Fruit fly (Drosophila melanogaster) whole organism, embryonic: ENCODE data around the gene STUB1.
A peak's percentile ranks its signal among the peaks of the same experiment; 100 is the strongest.

ENCODE experiments used
- Antp ChIP-seq: fragments of 200-800 bp; sonication (Bioruptor generic); optimal IDR thresholded peaks from 3 replicates; lab custom pipeline; 2016; ENCODE audit warnings: missing biosample characterization, missing genetic modification characterization
- B-H1 ChIP-seq: fragments of 200-800 bp; sonication (Bioruptor generic); IDR thresholded peaks from 3 replicates; pipeline ENCODE4 v1.3.6; 2022; ENCODE audit warnings: missing biosample characterization, missing genetic modification characterization
- Bgb ChIP-seq: fragments of 200-800 bp; sonication (Bioruptor generic); IDR thresholded peaks from 2 replicates; pipeline ENCODE4 v1.3.6; 2022; ENCODE audit warnings: missing biosample characterization, missing genetic modification characterization; ENCODE audit not compliant: partially characterized antibody
- CG10654 ChIP-seq: fragments of 200-800 bp; sonication (Bioruptor generic); optimal IDR thresholded peaks from 2 replicates; lab custom pipeline; 2016; ENCODE audit warnings: missing biosample characterization, missing genetic modification characterization
- CG13123 ChIP-seq: fragments of 200-800 bp; sonication (Bioruptor generic); optimal IDR thresholded peaks from 2 replicates; lab custom pipeline; 2016; ENCODE audit warnings: missing biosample characterization, missing genetic modification characterization
- CG13424 ChIP-seq: fragments of 200-800 bp; sonication (Bioruptor generic); optimal IDR thresholded peaks from 2 replicates; lab custom pipeline; 2019; ENCODE audit warnings: missing biosample characterization, mild to moderate bottlenecking, missing genetic modification characterization, moderate library complexity
- CG14710 ChIP-seq: fragments of 200-800 bp; sonication (Bioruptor generic); optimal IDR thresholded peaks from 3 replicates; lab custom pipeline; 2019; ENCODE audit warnings: missing biosample characterization, mild to moderate bottlenecking, missing genetic modification characterization, moderate library complexity
- CG14860 ChIP-seq: fragments of 200-800 bp; sonication (Bioruptor generic); IDR thresholded peaks from 3 replicates; pipeline ENCODE4 v1.3.6; 2022; ENCODE audit warnings: missing biosample characterization, missing genetic modification characterization; ENCODE audit not compliant: partially characterized antibody
- CG16863 ChIP-seq: fragments of 200-800 bp; sonication (Bioruptor generic); optimal IDR thresholded peaks from 3 replicates; lab custom pipeline; 2016; ENCODE audit warnings: missing biosample characterization, missing genetic modification characterization
- CG17829 ChIP-seq: fragments of 200-800 bp; optimal IDR thresholded peaks from 2 replicates; lab custom pipeline; 2019; ENCODE audit warnings: missing biosample characterization, mild to moderate bottlenecking, missing genetic modification characterization, moderate library complexity
- CG1792 ChIP-seq: fragments of 200-800 bp; sonication (Bioruptor generic); optimal IDR thresholded peaks from 2 replicates; lab custom pipeline; 2016; ENCODE audit warnings: missing biosample characterization, missing genetic modification characterization
- CG34376 ChIP-seq: fragments of 200-800 bp; sonication (Bioruptor generic); optimal IDR thresholded peaks from 2 replicates; lab custom pipeline; 2018; ENCODE audit warnings: missing biosample characterization, mild to moderate bottlenecking, missing genetic modification characterization
- CG4707 ChIP-seq: fragments of 200-800 bp; sonication (Bioruptor generic); optimal IDR thresholded peaks from 2 replicates; lab custom pipeline; 2018; ENCODE audit warnings: missing biosample characterization, mild to moderate bottlenecking, missing genetic modification characterization, moderate library complexity
- CG7786 ChIP-seq: fragments of 200-800 bp; sonication (Bioruptor generic); optimal IDR thresholded peaks from 2 replicates; lab custom pipeline; 2016; ENCODE audit warnings: missing biosample characterization, missing genetic modification characterization
- CG9215 ChIP-seq: fragments of 200-800 bp; sonication (Bioruptor generic); IDR thresholded peaks from 2 replicates; pipeline ENCODE4 v1.3.6; 2022; ENCODE audit warnings: missing biosample characterization, missing genetic modification characterization
- CG9932 ChIP-seq: fragments of 200-800 bp; sonication (Bioruptor generic); IDR thresholded peaks from 2 replicates; pipeline ENCODE4 v1.3.6; 2022; ENCODE audit warnings: missing biosample characterization, missing genetic modification characterization
- Camta ChIP-seq: fragments of 200-800 bp; sonication (Bioruptor generic); optimal IDR thresholded peaks from 2 replicates; lab custom pipeline; 2016; ENCODE audit warnings: missing biosample characterization, missing genetic modification characterization
- D19A ChIP-seq: fragments of 200-800 bp; optimal IDR thresholded peaks from 3 replicates; lab custom pipeline; 2019; ENCODE audit warnings: missing biosample characterization, mild to moderate bottlenecking, missing genetic modification characterization, moderate library complexity
- D19B ChIP-seq: fragments of 200-800 bp; sonication (Bioruptor generic); optimal IDR thresholded peaks from 2 replicates; lab custom pipeline; 2017; ENCODE audit warnings: missing biosample characterization, mild to moderate bottlenecking, missing genetic modification characterization
- Deaf1 ChIP-seq: fragments of 200-800 bp; optimal IDR thresholded peaks from 3 replicates; lab custom pipeline; 2019; ENCODE audit warnings: missing biosample characterization, mild to moderate bottlenecking, missing genetic modification characterization, moderate library complexity
- Hand ChIP-seq: fragments of 200-800 bp; sonication (Bioruptor generic); optimal IDR thresholded peaks from 2 replicates; lab custom pipeline; 2017; ENCODE audit warnings: mild to moderate bottlenecking, missing biosample characterization, missing genetic modification reagents, missing genetic modification characterization
- Hey ChIP-seq: fragments of 200-800 bp; sonication (Bioruptor generic); optimal IDR thresholded peaks from 3 replicates; lab custom pipeline; 2018; ENCODE audit warnings: missing biosample characterization, mild to moderate bottlenecking, missing genetic modification characterization
- Hmx ChIP-seq: fragments of 200-800 bp; sonication (Bioruptor generic); optimal IDR thresholded peaks from 2 replicates; lab custom pipeline; 2016; ENCODE audit warnings: missing biosample characterization, missing genetic modification characterization
- Hr3 ChIP-seq: fragments of 200-800 bp; sonication (Bioruptor generic); optimal IDR thresholded peaks from 3 replicates; lab custom pipeline; 2016; ENCODE audit warnings: missing biosample characterization, missing genetic modification characterization
- Hsf ChIP-seq: fragments of 200-800 bp; sonication (Bioruptor generic); optimal IDR thresholded peaks from 3 replicates; lab custom pipeline; 2016; ENCODE audit warnings: missing biosample characterization, missing genetic modification characterization
- Trl ChIP-seq, 3 experiments: fragments of >200 bp in 2 of 3; fragments of 200-800 bp in 1 of 3; sonication (Bioruptor generic) in 1 of 3; optimal IDR thresholded peaks; 2 replicates in 1 of 3; 3 replicates in 2 of 3; lab custom pipeline; 2016 to 2017; ENCODE audit warnings: missing biosample characterization in 1 of 3, missing genetic modification characterization in 1 of 3
- aop ChIP-seq: fragments of 200-800 bp; sonication (Bioruptor generic); IDR thresholded peaks from 2 replicates; pipeline ENCODE4 v1.3.6; 2022; ENCODE audit warnings: missing biosample characterization, missing genetic modification characterization
- cad ChIP-seq: fragments of >200 bp; optimal IDR thresholded peaks from 2 replicates; lab custom pipeline; 2017; ENCODE audit warnings: missing biosample characterization, missing genetic modification characterization
- chinmo ChIP-seq: fragments of 200-800 bp; sonication (Bioruptor generic); IDR thresholded peaks from 4 replicates; pipeline ENCODE4 v1.3.6; 2022; ENCODE audit warnings: missing biosample characterization, missing genetic modification characterization; ENCODE audit not compliant: partially characterized antibody
- crol ChIP-seq: fragments of 200-800 bp; sonication (Bioruptor generic); IDR thresholded peaks from 2 replicates; pipeline ENCODE4 v1.3.6; 2022; ENCODE audit warnings: missing biosample characterization, missing genetic modification characterization
- emc ChIP-seq: fragments of 200-800 bp; sonication (Bioruptor generic); optimal IDR thresholded peaks from 2 replicates; lab custom pipeline; 2016; ENCODE audit warnings: missing biosample characterization, missing genetic modification characterization
- fd96Cb ChIP-seq: fragments of 200-800 bp; sonication (Bioruptor generic); optimal IDR thresholded peaks from 2 replicates; lab custom pipeline; 2018; ENCODE audit warnings: missing biosample characterization, mild to moderate bottlenecking, missing genetic modification characterization, moderate library complexity
- gcm ChIP-seq: fragments of 200-800 bp; sonication (Bioruptor generic); optimal IDR thresholded peaks from 2 replicates; lab custom pipeline; 2019; ENCODE audit warnings: missing biosample characterization, mild to moderate bottlenecking, missing genetic modification characterization, moderate library complexity
- gsb ChIP-seq: fragments of 200-800 bp; sonication (Bioruptor generic); IDR thresholded peaks from 2 replicates; pipeline ENCODE4 v1.3.6; 2022; ENCODE audit warnings: missing biosample characterization, missing genetic modification characterization
- her ChIP-seq: fragments of 200-800 bp; sonication (Bioruptor generic); optimal IDR thresholded peaks from 2 replicates; lab custom pipeline; 2016; ENCODE audit warnings: missing biosample characterization, missing genetic modification characterization
- jumu ChIP-seq: fragments of 200-800 bp; sonication (Bioruptor generic); optimal IDR thresholded peaks from 3 replicates; lab custom pipeline; 2016; ENCODE audit warnings: missing biosample characterization, missing genetic modification characterization
- klu ChIP-seq: fragments of 200-800 bp; sonication (Bioruptor generic); IDR thresholded peaks from 2 replicates; pipeline ENCODE4 v1.3.6; 2022; ENCODE audit warnings: missing biosample characterization, missing genetic modification characterization
- lab ChIP-seq: fragments of 200-800 bp; sonication (Bioruptor generic); optimal IDR thresholded peaks from 3 replicates; lab custom pipeline; 2017; ENCODE audit warnings: missing biosample characterization, missing genetic modification characterization, mild to moderate bottlenecking, moderate library complexity, missing genetic modification reagents
- maf-S ChIP-seq: fragments of 200-800 bp; sonication (Bioruptor generic); optimal IDR thresholded peaks from 2 replicates; lab custom pipeline; 2016; ENCODE audit warnings: missing biosample characterization, missing genetic modification characterization
- otp ChIP-seq: fragments of 200-800 bp; sonication (Bioruptor generic); IDR thresholded peaks from 3 replicates; pipeline ENCODE4, ENCODE4 v1.3.6; 2022; ENCODE audit warnings: missing biosample characterization, missing genetic modification characterization
- p53 ChIP-seq: fragments of 200-800 bp; sonication (Bioruptor generic); optimal IDR thresholded peaks from 2 replicates; lab custom pipeline; 2016; ENCODE audit warnings: missing biosample characterization, missing genetic modification characterization
- pan ChIP-seq, 4 experiments: fragments of >200 bp in 3 of 4; fragments of 200-800 bp in 1 of 4; sonication (Bioruptor generic) in 1 of 4; optimal IDR thresholded peaks in 3 of 4; IDR thresholded peaks in 1 of 4; 2 replicates each; pipeline versions ENCODE4 v1.3.6 to Lab custom; 2017 to 2022; ENCODE audit warnings: missing biosample characterization in 2 of 4, missing genetic modification characterization in 2 of 4, mixed read lengths in 1 of 4
- pum ChIP-seq: fragments of 200-800 bp; sonication (Bioruptor generic); optimal IDR thresholded peaks from 2 replicates; lab custom pipeline; 2016; ENCODE audit warnings: missing biosample characterization, missing genetic modification characterization
- sens ChIP-seq: fragments of 200-800 bp; sonication (Bioruptor generic); peaks from one replicate; lab custom pipeline; 2016; ENCODE audit warnings: missing biosample characterization, missing genetic modification characterization
- sima ChIP-seq: fragments of 200-800 bp; sonication (Bioruptor generic); optimal IDR thresholded peaks from 2 replicates; lab custom pipeline; 2016; ENCODE audit warnings: missing biosample characterization, missing genetic modification characterization
- ssp ChIP-seq: fragments of 200-800 bp; sonication (Bioruptor generic); IDR thresholded peaks from 2 replicates; pipeline ENCODE4 v1.3.6; 2022; ENCODE audit warnings: missing biosample characterization, missing genetic modification characterization
- stc ChIP-seq: fragments of 200-800 bp; sonication (Bioruptor generic); IDR thresholded peaks from 2 replicates; pipeline ENCODE4 v1.3.6; 2022; ENCODE audit warnings: missing biosample characterization, missing genetic modification characterization
- unpg ChIP-seq: fragments of 200-800 bp; sonication (Bioruptor generic); optimal IDR thresholded peaks from 3 replicates; lab custom pipeline; 2018; ENCODE audit warnings: missing biosample characterization, mild to moderate bottlenecking, missing genetic modification characterization, moderate library complexity

STUB1 gene

dm6 chr2L:10413251-10414127 lies 23.9 kb upstream of the STUB1 start, which contains the start of the genes CG5355 and Klp31E (continued):
- TF ChIP-seq cad (GFP tag; lab: Kevin White, UChicago) (no peak), Hey (tag; lab: Kevin White, UChicago) (no peak), CG10654 (GFP tag; lab: Kevin White, UChicago) (peak; percentile 61), otp (GFP tag; lab: Robert Waterston, UW) (no peak), Antp (GFP tag; lab: Kevin White, UChicago) (peak; percentile 40), CG4707 (GFP tag; lab: Kevin White, UChicago) (no peak), CG9932 (GFP tag; lab: Robert Waterston, UW) (peak; percentile 60), CG9215 (GFP tag; lab: Robert Waterston, UW) (no peak), emc (no peak), gcm (GFP tag; lab: Kevin White, UChicago) (peak; percentile 45), CG13123 (GFP tag; lab: Kevin White, UChicago) (peak; percentile 2), Camta (GFP tag; lab: Kevin White, UChicago) (no peak), Trl (optimal IDR thresholded peaks at IDR 0.05; lab: Kevin White, UChicago) (no peak), Trl (GFP tag; optimal IDR thresholded peaks at IDR 0.05; lab: Kevin White, UChicago) (no peak), Deaf1 (tag; lab: Kevin White, UChicago) (no peak), lab (no peak), unpg (peak; percentile 48), fd96Cb (tag; lab: Kevin White, UChicago) (peak; percentile 64), aop (0 out of 2 replicates have a peak, but pooled peaks have one; percentile 11), her (GFP tag; lab: Kevin White, UChicago) (no peak), jumu (peak; percentile 57), pan (optimal IDR thresholded peaks at IDR 0.05; lab: Kevin White, UChicago) (no peak), pan (GFP tag; optimal IDR thresholded peaks at IDR 0.05 in 1 of 2, IDR thresholded peaks at IDR 0.05 in 1 of 2) (peak in 1 of 2 experiments; percentile 63), CG34376 (GFP tag; lab: Kevin White, UChicago) (no peak), D19B (peak; percentile 38), pum (peak; percentile 58), ssp (peak; percentile 74), sens (GFP tag; lab: Kevin White, UChicago) (peak; percentile 93), klu (GFP tag; lab: Robert Waterston, UW) (no peak), Hr3 (GFP tag; lab: Kevin White, UChicago) (peak; percentile 71), Hmx (GFP tag; lab: Kevin White, UChicago) (no peak), B-H1 (GFP tag; lab: Robert Waterston, UW) (0 out of 3 replicates have a peak, but pooled peaks have one; percentile 45), CG7786 (peak; percentile 43), CG13424 (tag; lab: Kevin White, UChicago) (peak; percentile 81), CG1792 (GFP tag; lab: Kevin White, UChicago) (peak; percentile 42), Hsf (GFP tag; lab: Kevin White, UChicago) (peak; percentile 65), crol (GFP tag; lab: Robert Waterston, UW) (no peak), gsb (GFP tag; lab: Robert Waterston, UW) (no peak), maf-S (GFP tag; lab: Kevin White, UChicago) (peak; percentile 56), p53 (GFP tag; lab: Kevin White, UChicago) (no peak), sima (GFP tag; lab: Kevin White, UChicago) (no peak), chinmo (peak; percentile 70; the same call in 1 of the 4 replicates), CG14860 (peak; percentile 47; the same call in 1 of the 3 replicates), CG16863 (GFP tag; lab: Kevin White, UChicago) (peak; percentile 52), stc (0 out of 2 replicates have a peak, but pooled peaks have one; percentile 26), Hand (no peak), D19A (tag; lab: Kevin White, UChicago) (no peak), Bgb (peak; percentile 63), CG14710 (tag; lab: Kevin White, UChicago) (peak; percentile 83), CG17829 (tag; lab: Kevin White, UChicago) (peak; percentile 84)
